Worm (Caenorhabditis elegans) whole organism, mixed stage, embryonic: Measurements from ENCODE around the gene fbxa-220.

Experiments used
- bed-3 ChIP-seq: fragments of 200-800 bp; sonication (Bioruptor generic); optimal IDR thresholded peaks from 3 replicates; lab custom pipeline; 2018; ENCODE audit warnings: mild to moderate bottlenecking, missing genetic modification characterization, moderate library complexity, missing compliant biosample characterization
- elt-1 ChIP-seq: sonication (generic microtip); optimal IDR thresholded peaks from 2 replicates; lab custom pipeline; 2017; ENCODE audit warnings: missing genetic modification characterization, mild to moderate bottlenecking, missing compliant biosample characterization, antibody characterized with exemption, moderate library complexity, borderline replicate concordance; ENCODE audit not compliant: insufficient read depth
- ham-2 ChIP-seq: fragments of 200-800 bp; sonication (Bioruptor generic); optimal IDR thresholded peaks from 2 replicates; lab custom pipeline; 2018; ENCODE audit warnings: mild to moderate bottlenecking, missing genetic modification characterization, missing compliant biosample characterization
- lin-32 ChIP-seq: fragments of 200-800 bp; sonication (Bioruptor generic); optimal IDR thresholded peaks from 2 replicates; lab custom pipeline; 2018; ENCODE audit warnings: mild to moderate bottlenecking, missing genetic modification characterization, missing compliant biosample characterization
- lsy-2 ChIP-seq: fragments of 150-350 bp; optimal IDR thresholded peaks from 2 replicates; lab custom pipeline; 2014; ENCODE audit warnings: missing biosample characterization, missing genetic modification characterization
- mab-5 ChIP-seq: fragments of 150-350 bp; optimal IDR thresholded peaks from 2 replicates; lab custom pipeline; 2014; ENCODE audit warnings: missing biosample characterization, missing genetic modification characterization
- mls-2 ChIP-seq: sonication (generic microtip); optimal IDR thresholded peaks from 2 replicates; lab custom pipeline; 2016; ENCODE audit warnings: mild to moderate bottlenecking, missing genetic modification characterization, moderate library complexity, missing compliant biosample characterization
- nhr-237 ChIP-seq: fragments of 150-350 bp; optimal IDR thresholded peaks from 2 replicates; lab custom pipeline; 2014; ENCODE audit warnings: missing biosample characterization, missing genetic modification characterization
- nhr-76 ChIP-seq: sonication (generic microtip); optimal IDR thresholded peaks from 2 replicates; lab custom pipeline; 2017; ENCODE audit warnings: missing biosample characterization, missing genetic modification characterization
- snpc-4 ChIP-seq: fragments of 150-350 bp; optimal IDR thresholded peaks from 2 replicates; lab custom pipeline; 2014; ENCODE audit warnings: missing biosample characterization, missing genetic modification characterization
- sptf-1 ChIP-seq: sonication (generic microtip); optimal IDR thresholded peaks from 2 replicates; lab custom pipeline; 2017; ENCODE audit warnings: mild to moderate bottlenecking, missing genetic modification characterization, moderate library complexity, missing compliant biosample characterization
- unc-39 ChIP-seq: fragments of 150-350 bp; optimal IDR thresholded peaks from 2 replicates; lab custom pipeline; 2014; ENCODE audit warnings: missing biosample characterization, missing genetic modification characterization
- unc-62 ChIP-seq: fragments of 150-350 bp; optimal IDR thresholded peaks from 2 replicates; lab custom pipeline; 2014; ENCODE audit warnings: missing biosample characterization, missing genetic modification reagents, missing genetic modification characterization

DNA sequence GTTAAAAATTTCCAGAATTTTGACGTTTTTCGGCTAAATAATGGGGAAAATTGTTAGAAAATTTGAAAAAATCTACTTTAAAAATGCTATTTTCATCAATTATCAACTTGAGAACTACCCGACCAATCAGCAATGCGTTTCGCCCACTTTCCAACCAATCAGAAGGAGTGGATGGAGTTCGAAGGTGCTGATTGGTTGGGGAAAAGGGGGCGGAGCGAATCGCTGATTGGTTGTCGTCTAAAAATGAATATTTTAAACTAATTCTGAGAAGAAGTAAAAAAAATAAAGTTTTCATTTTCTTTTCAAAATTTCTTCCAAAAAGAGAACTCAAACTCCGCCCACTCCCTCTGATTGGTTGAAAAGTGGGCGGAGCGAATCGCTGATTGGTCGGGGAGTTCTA, 6.2 kb upstream of the fbxa-220 start:
- TF ChIP-seq lsy-2 (tag; lab: Kevin White, UChicago) (no peak), elt-1 (tag; lab: Kevin White, UChicago) (no peak), nhr-76 (no peak), ham-2 (GFP tag; lab: Kevin White, UChicago) (no peak), snpc-4 (no peak), bed-3 (GFP tag; lab: Kevin White, UChicago) (no peak), unc-62 (GFP tag; lab: Kevin White, UChicago) (no peak), lin-32 (GFP tag; lab: Kevin White, UChicago) (no peak), mab-5 (no peak), nhr-237 (tag; lab: Kevin White, UChicago) (no peak), unc-39 (tag; lab: Kevin White, UChicago) (no peak), sptf-1 (tag; lab: Kevin White, UChicago) (no peak), mls-2 (tag; lab: Kevin White, UChicago) (no peak)
